Worm (Caenorhabditis elegans): Measurements from ENCODE around the gene ncl-1.
"Not testable (repeated sequence)": the region's sequence is repeated elsewhere in the genome, so short reads cannot be mapped to it uniquely, and the experiment has no call there.

The ncl-1 gene

DNA sequence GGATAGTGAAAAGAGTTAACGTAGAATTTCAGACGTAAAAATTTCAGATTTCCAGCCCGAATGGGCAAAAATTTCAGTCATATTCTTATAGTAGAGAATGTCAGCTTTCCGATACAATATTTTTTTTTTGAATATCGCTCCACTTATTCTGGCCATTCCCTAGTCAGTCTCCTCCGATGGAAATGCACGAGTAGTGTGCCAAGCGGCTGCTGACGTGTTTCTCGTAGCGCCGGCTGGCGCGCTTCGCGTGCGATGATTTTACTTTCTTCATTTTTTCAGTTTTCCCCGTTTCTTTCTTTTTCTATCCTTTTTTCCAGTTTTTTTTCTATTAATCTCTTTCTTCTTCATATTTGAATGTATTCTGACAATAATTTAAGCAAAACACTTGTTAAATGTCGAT, 51.5 kb downstream of the ncl-1 start:
- TF ChIP-seq madf-9 (GFP tag; conservative IDR thresholded peaks at IDR 0.05) (peak; percentile 48; the same call in 1 of the 2 replicates), mes-2 (tag; optimal IDR thresholded peaks at IDR 0.05; ENCODE audit: poor library complexity, severe bottlenecking) (peak; percentile 78), egl-43 (GFP tag; IDR thresholded peaks at IDR 0.05) (peak; percentile 40; the same call in 1 of the 2 replicates), zfp-3 (GFP tag; conservative IDR thresholded peaks at IDR 0.05) (0 out of 2 replicates have a peak, but pooled peaks have one; percentile 41), arid-1 (GFP tag; conservative IDR thresholded peaks at IDR 0.05) (peak; percentile 41; the same call in 1 of the 2 replicates), lsy-2 (tag; optimal IDR thresholded peaks at IDR 0.05) (peak in 1 of 2 experiments; percentile 85), duxl-1 (tag; optimal IDR thresholded peaks at IDR 0.05; ENCODE audit: poor library complexity) (peak; percentile 48), hmg-1.1 (GFP tag; IDR thresholded peaks at IDR 0.05) (peak; percentile 47; the same call in 1 of the 2 replicates), T26A8.4 (GFP tag; IDR thresholded peaks at IDR 0.05) (peak; percentile 51; the same call in 1 of the 2 replicates), ceh-20 (GFP tag; IDR thresholded peaks at IDR 0.05) (peak; percentile 49; the same call in 1 of the 2 replicates), Y48G9A.11 (GFP tag; IDR thresholded peaks at IDR 0.05) (0 out of 2 replicates have a peak, but pooled peaks have one; percentile 24), aha-1 (tag) (peak; percentile 42), F37D6.2 (tag; optimal IDR thresholded peaks at IDR 0.05) (peak; percentile 12), hlh-11 (tag; optimal IDR thresholded peaks at IDR 0.05) (peak; percentile 38), mep-1 (tag; optimal IDR thresholded peaks at IDR 0.05) (peak; percentile 27), unc-62 (GFP tag; optimal IDR thresholded peaks at IDR 0.05 in 1 of 2) (peak in 1 of 2 experiments; percentile 25), lin-38 (GFP tag; IDR thresholded peaks at IDR 0.05) (peak; percentile 84), dve-1 (tag; optimal IDR thresholded peaks at IDR 0.05; ENCODE audit: insufficient read depth) (peak; percentile 59), rbr-2 (tag; optimal IDR thresholded peaks at IDR 0.05) (peak; percentile 52), set-16 (GFP tag; IDR thresholded peaks at IDR 0.05) (peak; percentile 23; the same call in 1 of the 2 replicates), nhr-102 (tag; optimal IDR thresholded peaks at IDR 0.05) (peak; percentile 53), dmd-6 (GFP tag; IDR thresholded peaks at IDR 0.05) (peak; percentile 33; the same call in 1 of the 2 replicates), hlh-30 (tag; optimal IDR thresholded peaks at IDR 0.05; ENCODE audit: insufficient read depth) (peak; percentile 40), T20F7.1 (GFP tag; optimal IDR thresholded peaks at IDR 0.05) (peak; percentile 37), dpl-1 (GFP tag; optimal IDR thresholded peaks at IDR 0.05) (peak; percentile 55)
- not testable (repeated sequence) for TF ChIP-seq unc-62 (tag; optimal IDR thresholded peaks at IDR 0.05)

- no peak for TF ChIP-seq nhr-11 (tag; optimal IDR thresholded peaks at IDR 0.05)
- TF ChIP-seq nhr-111 (GFP tag; optimal IDR thresholded peaks at IDR 0.05): no peak
- TF ChIP-seq aha-1 (tag): no peak
- TF ChIP-seq ceh-28 (tag; optimal IDR thresholded peaks at IDR 0.05): no peak
- no peak for TF ChIP-seq ceh-44 (GFP tag; IDR thresholded peaks at IDR 0.05)
- TF ChIP-seq mxl-2 (GFP tag; conservative IDR thresholded peaks at IDR 0.05): no peak
- TF ChIP-seq hlh-30 (tag; optimal IDR thresholded peaks at IDR 0.05; ENCODE audit: insufficient read depth): no peak
- TF ChIP-seq rbr-2 (tag; optimal IDR thresholded peaks at IDR 0.05): no peak
- no peak for TF ChIP-seq dmd-9 (GFP tag; IDR thresholded peaks at IDR 0.05)
- no peak for TF ChIP-seq jun-1 (tag; optimal IDR thresholded peaks at IDR 0.05)
- TF ChIP-seq nhr-48 (tag; optimal IDR thresholded peaks at IDR 0.05): no peak
- TF ChIP-seq nhr-28 (tag; optimal IDR thresholded peaks at IDR 0.05): no peak
- no peak for TF ChIP-seq lin-1 (GFP tag; IDR thresholded peaks at IDR 0.05)
- TF ChIP-seq Y48G9A.11 (GFP tag; IDR thresholded peaks at IDR 0.05): no peak
- no peak for TF ChIP-seq D1046.2 (GFP tag; IDR thresholded peaks at IDR 0.05)
- no peak for TF ChIP-seq ama-1 (optimal IDR thresholded peaks at IDR 0.05)
- TF ChIP-seq nhr-102 (tag; optimal IDR thresholded peaks at IDR 0.05): no peak
- no peak for TF ChIP-seq dmd-8 (GFP tag; IDR thresholded peaks at IDR 0.05)
- TF ChIP-seq lin-15B (tag; optimal IDR thresholded peaks at IDR 0.05): no peak
- TF ChIP-seq daf-19 (GFP tag; conservative IDR thresholded peaks at IDR 0.05): no peak
These were observed 53.4 kb downstream of the ncl-1 start, which contains the start of the genes ZK686.6 and ZK686.1 for ce11 chrIII:7772901-7773300. TSS of gene ZK686.6 (minus strand) at chrIII:7773001. TSS of gene ZK686.1 (plus strand) at chrIII:7773134.

Measured in whole organism, L4 larva.